Worm (Caenorhabditis elegans) whole organism, L2 larva: ENCODE measurements around the gene molo-1.

ENCODE experiments used
- C34F6.9 ChIP-seq: fragments of 150-350 bp; optimal IDR thresholded peaks from 2 replicates; lab custom pipeline; 2014; ENCODE audit warnings: missing biosample characterization, missing genetic modification characterization
- F13H6.1 ChIP-seq: sonication (generic microtip); optimal IDR thresholded peaks from 2 replicates; lab custom pipeline; 2016; ENCODE audit warnings: missing genetic modification characterization, missing compliant biosample characterization
- Y55F3AM.14 ChIP-seq: fragments of 200-800 bp; sonication (Bioruptor generic); optimal IDR thresholded peaks from 2 replicates; lab custom pipeline; 2018; ENCODE audit warnings: mild to moderate bottlenecking, missing genetic modification characterization, missing compliant biosample characterization
- ZK546.5 ChIP-seq: sonication (generic microtip); optimal IDR thresholded peaks from 2 replicates; lab custom pipeline; 2017; ENCODE audit warnings: missing biosample characterization, missing genetic modification characterization
- alr-1 ChIP-seq: fragments of 150-350 bp; optimal IDR thresholded peaks from 2 replicates; lab custom pipeline; 2014; ENCODE audit warnings: missing biosample characterization, missing genetic modification characterization
- aly-2 ChIP-seq: fragments of 150-350 bp; optimal IDR thresholded peaks from 2 replicates; lab custom pipeline; 2014; ENCODE audit warnings: missing biosample characterization, missing genetic modification characterization
- blmp-1 ChIP-seq: sonication (generic microtip); optimal IDR thresholded peaks from 2 replicates; lab custom pipeline; 2017; ENCODE audit warnings: missing genetic modification characterization, mild to moderate bottlenecking, missing compliant biosample characterization, antibody characterized with exemption, moderate library complexity; ENCODE audit not compliant: insufficient read depth
- ceh-16 ChIP-seq: fragments of 150-350 bp; optimal IDR thresholded peaks from 2 replicates; lab custom pipeline; 2014; ENCODE audit warnings: missing biosample characterization, missing genetic modification characterization
- crh-2 ChIP-seq: sonication (generic microtip); optimal IDR thresholded peaks from 2 replicates; lab custom pipeline; 2017; ENCODE audit warnings: missing biosample characterization, missing genetic modification characterization
- dmd-4 ChIP-seq: sonication (generic microtip); optimal IDR thresholded peaks from 2 replicates; lab custom pipeline; 2017; ENCODE audit warnings: missing biosample characterization, missing genetic modification characterization
- egl-27 ChIP-seq: sonication (generic microtip); optimal IDR thresholded peaks from 3 replicates; lab custom pipeline; 2017; ENCODE audit warnings: missing biosample characterization, missing genetic modification reagents, missing genetic modification characterization
- elt-1 ChIP-seq: fragments of 150-350 bp; optimal IDR thresholded peaks from 2 replicates; lab custom pipeline; 2014; ENCODE audit warnings: missing biosample characterization, missing genetic modification characterization
- elt-3 ChIP-seq: sonication (generic microtip); optimal IDR thresholded peaks from 2 replicates; lab custom pipeline; 2017; ENCODE audit warnings: missing biosample characterization, missing genetic modification characterization
- fos-1 ChIP-seq: fragments of 150-350 bp; optimal IDR thresholded peaks from 2 replicates; lab custom pipeline; 2014; ENCODE audit warnings: missing biosample characterization, missing genetic modification characterization
- lin-11 ChIP-seq: fragments of 150-350 bp; sonication (generic microtip); optimal IDR thresholded peaks from 2 replicates; lab custom pipeline; 2014; ENCODE audit warnings: missing biosample characterization, missing genetic modification characterization, inconsistent platforms, mixed read lengths
- lin-13 ChIP-seq: fragments of 150-350 bp; optimal IDR thresholded peaks from 2 replicates; lab custom pipeline; 2014; ENCODE audit warnings: missing biosample characterization, missing genetic modification reagents, missing genetic modification characterization
- lsy-2 ChIP-seq, 2 experiments: fragments of 150-350 bp in 1 of 2; sonication (generic microtip) in 1 of 2; optimal IDR thresholded peaks; 2 replicates each; lab custom pipeline; 2014 to 2017; ENCODE audit warnings: missing biosample characterization in 2 of 2, missing genetic modification characterization in 2 of 2
- mab-5 ChIP-seq: fragments of 150-350 bp; optimal IDR thresholded peaks from 2 replicates; lab custom pipeline; 2014; ENCODE audit warnings: missing biosample characterization, missing genetic modification characterization
- mbf-1 ChIP-seq: sonication (generic microtip); optimal IDR thresholded peaks from 2 replicates; lab custom pipeline; 2017; ENCODE audit warnings: missing biosample characterization, missing genetic modification characterization
- mdl-1 ChIP-seq, 2 experiments: fragments of 150-350 bp in 1 of 2; sonication (generic microtip) in 1 of 2; optimal IDR thresholded peaks; 2 replicates each; lab custom pipeline; 2017; ENCODE audit warnings: missing biosample characterization in 2 of 2, missing genetic modification characterization in 2 of 2
- nhr-11 ChIP-seq: fragments of 150-350 bp; optimal IDR thresholded peaks from 2 replicates; lab custom pipeline; 2014; ENCODE audit warnings: missing biosample characterization, missing genetic modification characterization
- nhr-12 ChIP-seq: fragments of 150-350 bp; optimal IDR thresholded peaks from 2 replicates; lab custom pipeline; 2014; ENCODE audit warnings: missing biosample characterization, missing genetic modification characterization
- nhr-129 ChIP-seq: fragments of 150-350 bp; optimal IDR thresholded peaks from 2 replicates; lab custom pipeline; 2014; ENCODE audit warnings: missing biosample characterization, missing genetic modification characterization
- nhr-21 ChIP-seq: fragments of 150-350 bp; optimal IDR thresholded peaks from 2 replicates; lab custom pipeline; 2014; ENCODE audit warnings: missing biosample characterization, missing genetic modification characterization
- nhr-25 ChIP-seq: fragments of 150-350 bp; sonication (generic microtip); optimal IDR thresholded peaks from 3 replicates; lab custom pipeline; 2014; ENCODE audit warnings: missing biosample characterization, missing genetic modification characterization
- nhr-6 ChIP-seq: fragments of 150-350 bp; optimal IDR thresholded peaks from 2 replicates; lab custom pipeline; 2014; ENCODE audit warnings: missing biosample characterization, missing genetic modification characterization
- nhr-77 ChIP-seq: fragments of 150-350 bp; optimal IDR thresholded peaks from 2 replicates; lab custom pipeline; 2014; ENCODE audit warnings: missing biosample characterization, missing genetic modification characterization
- sem-4 ChIP-seq: fragments of 150-350 bp; optimal IDR thresholded peaks from 2 replicates; lab custom pipeline; 2014; ENCODE audit warnings: missing biosample characterization, missing genetic modification reagents, missing genetic modification characterization
- skn-1 ChIP-seq: sonication (generic microtip); optimal IDR thresholded peaks from 2 replicates; lab custom pipeline; 2017; ENCODE audit warnings: missing biosample characterization, missing genetic modification characterization
- sma-3 ChIP-seq: sonication (generic microtip); optimal IDR thresholded peaks from 2 replicates; lab custom pipeline; 2016; ENCODE audit warnings: missing genetic modification reagents, missing genetic modification characterization, missing compliant biosample characterization
- sma-9 ChIP-seq, 2 experiments: fragments of 150-350 bp in 1 of 2; sonication (generic microtip) in 1 of 2; optimal IDR thresholded peaks; 2 replicates each; lab custom pipeline; 2014 to 2016; ENCODE audit warnings: missing genetic modification characterization in 2 of 2, mild to moderate bottlenecking in 1 of 2, missing biosample characterization in 1 of 2, missing compliant biosample characterization in 1 of 2, missing genetic modification reagents in 1 of 2, moderate library complexity in 1 of 2
- snpc-4 ChIP-seq: fragments of 150-350 bp; optimal IDR thresholded peaks from 2 replicates; lab custom pipeline; 2014; ENCODE audit warnings: missing biosample characterization, missing genetic modification characterization
- unc-39 ChIP-seq: fragments of 150-350 bp; optimal IDR thresholded peaks from 2 replicates; lab custom pipeline; 2014; ENCODE audit warnings: missing biosample characterization, missing genetic modification characterization
- unc-55 ChIP-seq: fragments of 150-350 bp; sonication (generic microtip); optimal IDR thresholded peaks from 3 replicates; lab custom pipeline; 2014; ENCODE audit warnings: missing biosample characterization, missing genetic modification reagents, missing genetic modification characterization
- unc-62 ChIP-seq: fragments of 150-350 bp; optimal IDR thresholded peaks from 2 replicates; lab custom pipeline; 2014; ENCODE audit warnings: missing biosample characterization, missing genetic modification reagents, missing genetic modification characterization
- zag-1 ChIP-seq: fragments of 150-350 bp; optimal IDR thresholded peaks from 2 replicates; lab custom pipeline; 2014; ENCODE audit warnings: missing biosample characterization, missing genetic modification characterization
- ztf-4 ChIP-seq: fragments of 150-350 bp; optimal IDR thresholded peaks from 2 replicates; lab custom pipeline; 2014; ENCODE audit warnings: missing biosample characterization, missing genetic modification characterization

Gene molo-1

ce11 chrIII:5620186-5620585 is 46.4 kb downstream of the molo-1 start:
- TF ChIP-seq nhr-77 (no peak), ztf-4 (tag; lab: Kevin White, UChicago) (peak; percentile 4)

ce11 chrIII:5621236-5621635 is 47.4 kb downstream of the molo-1 start:
- TF ChIP-seq nhr-25 (peak; percentile 44), C34F6.9 (peak; percentile 93), blmp-1 (peak; percentile 78), sma-3 (GFP tag; lab: Kevin White, UChicago) (peak; percentile 41), nhr-129 (tag; lab: Kevin White, UChicago) (peak; percentile 84), F13H6.1 (tag; lab: Kevin White, UChicago) (peak; percentile 85), crh-2 (tag; lab: Kevin White, UChicago) (peak; percentile 85), Y55F3AM.14 (GFP tag; lab: Kevin White, UChicago) (peak; percentile 7), unc-62 (GFP tag; lab: Kevin White, UChicago) (no peak), fos-1 (tag; lab: Kevin White, UChicago) (peak; percentile 80), lin-13 (GFP tag; lab: Kevin White, UChicago) (peak; percentile 58), snpc-4 (peak; percentile 39), elt-1 (tag; lab: Kevin White, UChicago) (no peak), sem-4 (tag; lab: Kevin White, UChicago) (peak; percentile 59), mbf-1 (no peak), unc-55 (peak; percentile 88), egl-27 (tag; lab: Kevin White, UChicago) (peak; percentile 74), ztf-4 (tag; lab: Kevin White, UChicago) (peak; percentile 66), sma-9 (GFP tag; optimal IDR thresholded peaks at IDR 0.05; lab: Kevin White, UChicago) (peak; percentile 82), sma-9 (tag; optimal IDR thresholded peaks at IDR 0.05; lab: Kevin White, UChicago) (no peak), ZK546.5 (tag; lab: Kevin White, UChicago) (no peak), zag-1 (tag; lab: Kevin White, UChicago) (peak; percentile 21), nhr-6 (tag; lab: Kevin White, UChicago) (peak; percentile 56), nhr-11 (tag; lab: Kevin White, UChicago) (no peak), lsy-2 (tag; optimal IDR thresholded peaks at IDR 0.05; lab: Kevin White, UChicago) (peak; percentile 18 to 75), mdl-1 (tag; optimal IDR thresholded peaks at IDR 0.05; lab: Kevin White, UChicago) (peak; percentile 29 to 75), nhr-21 (tag; lab: Kevin White, UChicago) (peak; percentile 58), ceh-16 (tag; lab: Kevin White, UChicago) (no peak), lin-11 (tag; lab: Kevin White, UChicago) (peak; percentile 73), dmd-4 (no peak)

ce11 chrIII:5622232-5623009 is 48.6 kb downstream of the molo-1 start:
- TF ChIP-seq unc-55, result peak; percentile 10
- peak; percentile 8 for TF ChIP-seq ztf-4 (tag; lab: Kevin White, UChicago)
- no peak for TF ChIP-seq Y55F3AM.14 (GFP tag; lab: Kevin White, UChicago)

ce11 chrIII:5623418-5623817 is 49.6 kb downstream of the molo-1 start:
- TF ChIP-seq elt-3 (tag; lab: Kevin White, UChicago), result no peak
- TF ChIP-seq nhr-129 (tag; lab: Kevin White, UChicago), result peak; percentile 49
- TF ChIP-seq C34F6.9, result peak; percentile 54
- TF ChIP-seq snpc-4, result no peak
- TF ChIP-seq lsy-2 (tag; optimal IDR thresholded peaks at IDR 0.05; lab: Kevin White, UChicago), result peak in 1 of 2 experiments; percentile 0

- TF ChIP-seq F13H6.1 (tag; lab: Kevin White, UChicago) (no peak), skn-1 (tag; lab: Kevin White, UChicago) (no peak), unc-55 (no peak), ZK546.5 (tag; lab: Kevin White, UChicago) (no peak), ceh-16 (tag; lab: Kevin White, UChicago) (no peak), lin-13 (GFP tag; lab: Kevin White, UChicago) (no peak), mbf-1 (no peak), nhr-12 (no peak), mdl-1 (tag; optimal IDR thresholded peaks at IDR 0.05; lab: Kevin White, UChicago) (no peak), mab-5 (tag; lab: Kevin White, UChicago) (no peak), alr-1 (no peak), unc-39 (tag; lab: Kevin White, UChicago) (no peak), aly-2 (tag; lab: Kevin White, UChicago) (no peak), fos-1 (tag; lab: Kevin White, UChicago) (no peak), unc-62 (GFP tag; lab: Kevin White, UChicago) (no peak), snpc-4 (no peak), lin-11 (tag; lab: Kevin White, UChicago) (no peak)
Observed at ce11 chrIII:5624835-5625234, 51.0 kb downstream of the molo-1 start, which contains the start of gene daf-4. Gene daf-4 (plus strand): TSS chrIII:5625135.
